Fruit fly (Drosophila melanogaster) S2 (cell line): ENCODE results near the gene Cox10.

ENCODE experiments used
- CG8478 ChIP-seq: fragments of >200 bp; optimal IDR thresholded peaks from 2 replicates; lab custom pipeline; 2018
- CTCF ChIP-seq, 2 experiments: fragments of >200 bp; optimal IDR thresholded peaks; 2 replicates each; lab custom pipeline; 2018

- TF ChIP-seq CTCF (optimal IDR thresholded peaks at IDR 0.05; lab: Kevin White, UChicago) (no peak), CG8478 (no peak)
These were observed 9.1 kb upstream of the Cox10 start, which contains the start of gene CG4995 for dm6 chr2L:10322176-10322575.
